Fruit fly (Drosophila melanogaster): Measurements from ENCODE around the gene Gclm.

dm6 chr3R:22686336-22686874 lies at the start of gene Gclm, which contains the start of gene CG17625:
- no peak for TF ChIP-seq psq (optimal IDR thresholded peaks at IDR 0.05)
- TF ChIP-seq CG8478 (optimal IDR thresholded peaks at IDR 0.05) = no peak
- TF ChIP-seq usp (GFP tag; optimal IDR thresholded peaks at IDR 0.05) = no peak
- no peak for TF ChIP-seq pan (optimal IDR thresholded peaks at IDR 0.05)
- TF ChIP-seq EcR (GFP tag; optimal IDR thresholded peaks at IDR 0.05) = no peak

Measured in whole organism.